Fruit fly (Drosophila melanogaster) whole organism, adult: ENCODE measurements around the gene Or33c.

Source experiments
- CG12768 ChIP-seq: fragments of 200-800 bp; sonication (Bioruptor generic); optimal IDR thresholded peaks from 2 replicates; lab custom pipeline; 2017; ENCODE audit warnings: missing biosample characterization, missing genetic modification characterization, mild to moderate bottlenecking, moderate library complexity, missing genetic modification reagents
- cnc ChIP-seq, 2 experiments: fragments of >200 bp; optimal IDR thresholded peaks; 2 replicates each; lab custom pipeline; 2017
- ovo ChIP-seq: fragments of 200-800 bp; sonication (Bioruptor generic); optimal IDR thresholded peaks from 2 replicates; lab custom pipeline; 2016; ENCODE audit warnings: missing biosample characterization, missing genetic modification characterization

- TF ChIP-seq cnc (optimal IDR thresholded peaks at IDR 0.05; lab: Kevin White, UChicago) (no peak), CG12768 (GFP tag; lab: Kevin White, UChicago) (no peak), ovo (GFP tag; lab: Kevin White, UChicago) (no peak)
Measured at dm6 chr2L:11969424-11969823, 31.7 kb downstream of the Or33c start.
